Worm (Caenorhabditis elegans) whole organism, L4 larva: Measurements from ENCODE around the gene R186.3.

Experiments
- F10B5.3 ChIP-seq: sonication (generic microtip); optimal IDR thresholded peaks from 2 replicates; lab custom pipeline; 2016; ENCODE audit warnings: mild to moderate bottlenecking, missing genetic modification characterization, missing compliant biosample characterization
- ZK546.5 ChIP-seq, 2 experiments: sonication (generic microtip); optimal IDR thresholded peaks; 2 replicates each; lab custom pipeline; 2017; ENCODE audit warnings: missing biosample characterization in 2 of 2, missing genetic modification characterization in 2 of 2
- dpl-1 ChIP-seq: fragments of 150-350 bp; optimal IDR thresholded peaks from 2 replicates; lab custom pipeline; 2014; ENCODE audit warnings: missing biosample characterization, missing genetic modification reagents, missing genetic modification characterization
- egl-27 ChIP-seq: sonication (generic microtip); optimal IDR thresholded peaks from 3 replicates; lab custom pipeline; 2017; ENCODE audit warnings: missing biosample characterization, missing genetic modification reagents, missing genetic modification characterization
- hlh-30 ChIP-seq: sonication (generic microtip); optimal IDR thresholded peaks from 2 replicates; lab custom pipeline; 2017; ENCODE audit warnings: antibody characterized with exemption, mild to moderate bottlenecking, missing genetic modification characterization, missing compliant biosample characterization; ENCODE audit not compliant: insufficient read depth
- lin-38 ChIP-seq: fragments of 200-800 bp; sonication (Bioruptor generic); IDR thresholded peaks from 2 replicates; pipeline ENCODE4 v1.3.6; 2022; ENCODE audit warnings: missing genetic modification reagents, missing genetic modification characterization, missing compliant biosample characterization
- nhr-11 ChIP-seq: fragments of 150-350 bp; optimal IDR thresholded peaks from 2 replicates; lab custom pipeline; 2014; ENCODE audit warnings: missing biosample characterization, missing genetic modification characterization
- snpc-4 ChIP-seq: fragments of 150-350 bp; optimal IDR thresholded peaks from 2 replicates; lab custom pipeline; 2014; ENCODE audit warnings: missing biosample characterization, missing genetic modification characterization
- tag-97 ChIP-seq: fragments of 200-800 bp; sonication (Bioruptor generic); IDR thresholded peaks from 2 replicates; pipeline ENCODE4 v1.3.6; 2022; ENCODE audit warnings: missing genetic modification characterization, missing compliant biosample characterization

DNA sequence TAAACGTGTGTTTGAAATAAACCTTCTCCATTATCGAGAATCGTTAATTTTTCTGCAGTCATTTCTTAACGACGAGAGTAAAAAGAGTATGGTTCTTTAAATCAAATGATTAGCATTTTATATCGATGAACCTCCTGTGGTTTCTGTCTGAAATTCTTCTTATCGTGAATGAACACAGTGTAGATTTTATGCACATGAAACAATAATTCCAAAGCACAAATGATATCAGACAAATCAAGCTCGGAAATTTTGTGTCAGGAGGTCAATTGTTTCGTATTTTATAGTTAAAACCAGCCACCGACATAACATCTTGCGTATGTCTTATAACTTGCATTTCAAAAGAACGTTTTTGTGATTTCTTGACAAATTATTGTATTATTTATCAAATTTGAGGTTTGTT lies 29.9 kb downstream of the R186.3 start, which contains the start of gene T16G1.6:
- TF ChIP-seq snpc-4 (tag; lab: Kevin White, UChicago): no peak
- no peak for TF ChIP-seq ZK546.5 (tag; optimal IDR thresholded peaks at IDR 0.05; lab: Kevin White, UChicago)
- TF ChIP-seq nhr-11 (tag; lab: Kevin White, UChicago): no peak
- peak; percentile 25 for TF ChIP-seq hlh-30 (tag; lab: Kevin White, UChicago)
- no peak for TF ChIP-seq tag-97 (GFP tag; lab: Robert Waterston, UW)
- TF ChIP-seq egl-27 (tag; lab: Kevin White, UChicago): no peak
- no peak for TF ChIP-seq F10B5.3
- no peak for TF ChIP-seq lin-38 (GFP tag; lab: Robert Waterston, UW)
- no peak for TF ChIP-seq dpl-1 (GFP tag; lab: Kevin White, UChicago)
